Worm (Caenorhabditis elegans) whole organism, L4/young adult: ENCODE results near the gene srt-28.

Experiments used
- W03F9.2 ChIP-seq: fragments of 150-350 bp; optimal IDR thresholded peaks from 2 replicates; lab custom pipeline; 2014; ENCODE audit warnings: missing biosample characterization, missing genetic modification characterization
- dao-5 ChIP-seq: sonication (generic microtip); optimal IDR thresholded peaks from 2 replicates; lab custom pipeline; 2016; ENCODE audit warnings: missing genotype, missing genetic modification characterization, moderate library complexity, missing compliant biosample characterization
- him-1 ChIP-seq: sonication (generic microtip); optimal IDR thresholded peaks from 2 replicates; lab custom pipeline; 2016; ENCODE audit warnings: missing genotype, missing genetic modification reagents, missing genetic modification characterization, missing compliant biosample characterization

Gene srt-28

ce11 chrV:2695935-2696334, 17.5 kb downstream of the srt-28 start, which contains the start of gene Y45G12B.3:
Gene Y45G12B.3, minus strand, starts transcription at chrV:2696254.
- TF ChIP-seq him-1 (tag; lab: Kevin White, UChicago) (no peak), W03F9.2 (tag; lab: Kevin White, UChicago) (no peak), dao-5 (no peak)

- TF ChIP-seq him-1 (tag; lab: Kevin White, UChicago) (no peak), W03F9.2 (tag; lab: Kevin White, UChicago) (peak; percentile 43)
Measured at ce11 chrV:2694389-2694788, 19.0 kb downstream of the srt-28 start, which contains the start of gene Y45G12B.2. Gene Y45G12B.2, plus strand, starts transcription at chrV:2694771.

ce11 chrV:2690948-2691347, 22.5 kb downstream of the srt-28 start:
- TF ChIP-seq him-1 (tag; lab: Kevin White, UChicago) = no peak
- no peak for TF ChIP-seq dao-5
- no peak for TF ChIP-seq W03F9.2 (tag; lab: Kevin White, UChicago)

- TF ChIP-seq W03F9.2 (tag; lab: Kevin White, UChicago) = no peak
- TF ChIP-seq him-1 (tag; lab: Kevin White, UChicago) = no peak
- no peak for TF ChIP-seq dao-5
Measured at ce11 chrV:2690478-2690877, 23.0 kb downstream of the srt-28 start.

ce11 chrV:2688562-2688961, 24.9 kb downstream of the srt-28 start:
- TF ChIP-seq him-1 (tag; lab: Kevin White, UChicago) (no peak), dao-5 (no peak)

- TF ChIP-seq dao-5 (no peak), W03F9.2 (tag; lab: Kevin White, UChicago) (no peak), him-1 (tag; lab: Kevin White, UChicago) (no peak)
Measured at ce11 chrV:2684227-2684626, 29.2 kb downstream of the srt-28 start.

- TF ChIP-seq him-1 (tag; lab: Kevin White, UChicago) = no peak
- TF ChIP-seq W03F9.2 (tag; lab: Kevin White, UChicago) = no peak
- TF ChIP-seq dao-5 = no peak
Measured at ce11 chrV:2683497-2683896, 29.9 kb downstream of the srt-28 start.

ce11 chrV:2677648-2678047, 35.8 kb downstream of the srt-28 start:
- TF ChIP-seq him-1 (tag; lab: Kevin White, UChicago) = no peak
- TF ChIP-seq W03F9.2 (tag; lab: Kevin White, UChicago) = no peak
- no peak for TF ChIP-seq dao-5

- TF ChIP-seq him-1 (tag; lab: Kevin White, UChicago) = no peak
- TF ChIP-seq dao-5 = no peak
- TF ChIP-seq W03F9.2 (tag; lab: Kevin White, UChicago) = no peak
Measured at ce11 chrV:2675692-2676091, 37.7 kb downstream of the srt-28 start.

ce11 chrV:2673807-2674206, 39.6 kb downstream of the srt-28 start:
- TF ChIP-seq W03F9.2 (tag; lab: Kevin White, UChicago) = no peak
- TF ChIP-seq dao-5 = no peak
- TF ChIP-seq him-1 (tag; lab: Kevin White, UChicago) = no peak

ce11 chrV:2672603-2673002, 40.8 kb downstream of the srt-28 start, which contains the start of gene W02G9.3:
Gene W02G9.3, plus strand, starts transcription at chrV:2672986.
- TF ChIP-seq W03F9.2 (tag; lab: Kevin White, UChicago) = peak; percentile 81
- TF ChIP-seq him-1 (tag; lab: Kevin White, UChicago) = no peak
- no peak for TF ChIP-seq dao-5

- TF ChIP-seq him-1 (tag; lab: Kevin White, UChicago) (no peak), dao-5 (no peak), W03F9.2 (tag; lab: Kevin White, UChicago) (no peak)
Measured at ce11 chrV:2671155-2671554, 42.3 kb downstream of the srt-28 start, which contains the start of gene kel-8. Gene kel-8, plus strand, starts transcription at chrV:2671455.

- TF ChIP-seq him-1 (tag; lab: Kevin White, UChicago) = no peak
- TF ChIP-seq W03F9.2 (tag; lab: Kevin White, UChicago) = no peak
- no peak for TF ChIP-seq dao-5
Measured at ce11 chrV:2666600-2666999, 46.8 kb downstream of the srt-28 start, which contains the start of gene W02G9.4. Gene W02G9.4, plus strand, starts transcription at chrV:2666900.

ce11 chrV:2664525-2665053, 48.8 kb downstream of the srt-28 start, which contains the start of gene ndx-2:
Gene ndx-2, minus strand, starts transcription at chrV:2665003.
- TF ChIP-seq W03F9.2 (tag; lab: Kevin White, UChicago) (no peak), dao-5 (peak; percentile 33)
